Fruit fly (Drosophila melanogaster): Measurements from ENCODE around the gene HP1c.

HP1c gene

DNA sequence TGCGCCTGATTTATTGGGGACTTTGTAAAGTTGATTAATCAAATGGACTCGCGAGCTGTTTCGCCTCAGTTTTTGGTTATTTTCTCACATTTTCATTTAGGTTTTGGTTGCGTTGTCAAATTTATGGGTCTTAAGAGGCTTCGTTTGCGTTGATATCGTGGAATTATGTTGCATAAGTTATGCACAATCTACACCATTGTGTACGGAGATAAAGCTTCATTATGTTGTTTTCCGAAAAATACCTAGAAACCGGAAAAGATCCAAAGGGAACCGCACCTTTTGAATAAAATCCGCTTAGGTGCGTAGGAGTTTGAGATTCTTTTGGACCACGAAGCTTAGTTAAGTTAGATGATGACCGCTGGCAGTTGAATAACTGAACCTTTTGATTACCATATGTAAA, 11.7 kb downstream of the HP1c start:
- TF ChIP-seq CG8478 (optimal IDR thresholded peaks at IDR 0.05) = no peak
- TF ChIP-seq CTCF (optimal IDR thresholded peaks at IDR 0.05) = no peak

DNA sequence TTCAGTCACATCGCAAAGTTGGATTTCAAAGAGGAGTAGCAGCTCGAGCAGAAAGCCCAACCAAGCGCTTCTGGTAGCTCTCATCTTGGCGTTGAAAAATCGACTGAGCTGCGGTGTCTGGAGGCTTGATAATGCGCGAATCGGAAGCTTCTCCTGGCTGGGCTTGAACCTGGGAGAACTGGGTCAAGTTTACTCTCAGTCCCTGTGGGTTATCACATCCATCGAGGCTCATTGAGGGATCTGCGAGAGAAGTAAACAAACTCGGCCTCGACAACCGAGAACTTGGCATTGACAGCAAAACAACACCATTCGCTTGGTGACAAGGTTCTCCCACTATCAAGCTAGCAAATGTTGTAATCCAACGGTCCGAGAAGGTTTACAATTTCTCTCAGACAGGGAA, 15.6 kb downstream of the HP1c start, which contains the start of gene Nepl13:
Nepl13 (minus strand) TSS at position 89 of the 400 bp plus-strand sequence.
- no peak for TF ChIP-seq CTCF (optimal IDR thresholded peaks at IDR 0.05)
- TF ChIP-seq CG8478 (optimal IDR thresholded peaks at IDR 0.05) = no peak

DNA sequence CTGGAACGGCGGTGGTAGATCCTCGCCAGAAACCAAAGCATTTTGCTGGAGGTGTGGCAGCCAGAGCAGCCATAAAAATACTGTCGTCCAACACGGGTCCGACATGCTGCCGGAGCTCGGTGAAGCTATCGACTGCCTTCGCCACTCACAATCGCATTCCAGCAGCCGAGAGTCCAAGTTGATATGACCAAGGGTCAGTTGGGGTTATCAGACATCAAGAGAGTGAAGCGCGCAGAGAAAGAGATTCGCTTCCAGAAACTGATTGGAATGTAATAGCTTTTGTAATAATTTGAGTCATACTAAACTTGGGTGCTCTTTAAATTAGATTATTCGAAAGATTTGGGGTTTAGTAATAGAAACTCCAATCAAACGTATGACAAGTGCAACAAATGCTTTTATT, 18.2 kb downstream of the HP1c start, which contains the start of gene Nepl14:
Nepl14 (minus strand) TSS at position 125 of the 400 bp plus-strand sequence.
- no peak for TF ChIP-seq CG8478 (optimal IDR thresholded peaks at IDR 0.05)
- no peak for TF ChIP-seq CTCF (optimal IDR thresholded peaks at IDR 0.05)

dm6 chr3R:22766072-22766471, 20.7 kb downstream of the HP1c start, which contains the start of gene Nepl15:
TSS of gene Nepl15 (minus strand) at chr3R:22766172.
- no peak for TF ChIP-seq CG8478 (optimal IDR thresholded peaks at IDR 0.05)
- no peak for TF ChIP-seq CTCF (optimal IDR thresholded peaks at IDR 0.05)

dm6 chr3R:22767599-22767998, 22.2 kb downstream of the HP1c start, which contains the start of gene CG13841:
TSS of gene CG13841 (minus strand) at chr3R:22767699.
- no peak for TF ChIP-seq CTCF (optimal IDR thresholded peaks at IDR 0.05)
- no peak for TF ChIP-seq CG8478 (optimal IDR thresholded peaks at IDR 0.05)

- TF ChIP-seq CTCF (optimal IDR thresholded peaks at IDR 0.05) (no peak), CG8478 (optimal IDR thresholded peaks at IDR 0.05) (no peak)
Observed at dm6 chr3R:22768633-22769032, 23.2 kb downstream of the HP1c start, which contains the start of gene CG43091. TSS of gene CG43091 (minus strand) at chr3R:22768733.

DNA sequence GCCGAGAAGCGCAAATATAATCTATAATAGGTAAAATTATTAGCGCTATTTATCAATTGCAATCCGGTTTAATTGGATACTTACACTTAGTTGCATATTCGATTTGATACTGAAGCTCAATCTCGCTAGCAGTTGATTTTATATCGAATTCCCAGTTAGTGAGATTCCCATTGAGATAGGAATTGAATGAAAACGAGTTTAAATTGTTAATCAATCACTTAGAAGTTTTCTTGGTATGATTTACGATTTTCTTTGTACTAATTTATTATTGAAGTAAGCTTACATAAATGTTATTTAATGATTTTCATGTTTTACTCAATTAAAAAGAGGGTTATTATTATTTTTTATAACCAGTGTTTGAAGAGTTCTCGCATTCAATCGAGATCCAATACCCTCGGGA, 24.1 kb downstream of the HP1c start, which contains the start of gene CG43092:
CG43092 (minus strand) TSS at position 101 of the 400 bp plus-strand sequence.
- TF ChIP-seq CTCF (optimal IDR thresholded peaks at IDR 0.05) = no peak
- TF ChIP-seq CG8478 (optimal IDR thresholded peaks at IDR 0.05) = no peak

DNA sequence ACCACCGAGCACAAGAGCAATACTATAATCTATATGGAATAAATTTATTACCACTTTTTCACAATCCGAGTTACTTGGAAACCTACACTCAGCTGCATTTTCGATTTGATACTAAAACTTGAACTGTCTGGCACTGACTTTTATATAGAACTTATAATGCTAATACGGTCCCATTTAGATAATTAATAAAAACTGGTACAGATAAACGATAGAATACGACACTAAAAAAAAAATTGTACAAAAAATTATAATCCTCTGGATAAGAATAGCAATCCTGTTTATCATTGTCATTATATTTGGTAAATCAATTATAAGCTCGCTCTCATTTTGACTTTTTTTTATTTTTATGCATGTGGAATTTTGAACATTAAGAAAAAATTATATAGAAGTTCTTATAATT, 24.8 kb downstream of the HP1c start, which contains the start of gene CG43093:
CG43093 (minus strand) TSS at position 101 of the 400 bp plus-strand sequence.
- TF ChIP-seq CTCF (optimal IDR thresholded peaks at IDR 0.05) (no peak), CG8478 (optimal IDR thresholded peaks at IDR 0.05) (no peak)

dm6 chr3R:22770887-22771286, 25.5 kb downstream of the HP1c start, which contains the start of gene CG43094:
TSS of gene CG43094 (minus strand) at chr3R:22770987.
- TF ChIP-seq CTCF (optimal IDR thresholded peaks at IDR 0.05) (no peak), CG8478 (optimal IDR thresholded peaks at IDR 0.05) (no peak)

dm6 chr3R:22771670-22772069, 26.2 kb downstream of the HP1c start, which contains the start of gene CG43095:
TSS of gene CG43095 (minus strand) at chr3R:22771770.
- TF ChIP-seq CG8478 (optimal IDR thresholded peaks at IDR 0.05) = no peak
- TF ChIP-seq CTCF (optimal IDR thresholded peaks at IDR 0.05) = no peak

dm6 chr3R:22776457-22776856, 31.0 kb downstream of the HP1c start:
- no peak for TF ChIP-seq CG8478 (optimal IDR thresholded peaks at IDR 0.05)
- no peak for TF ChIP-seq CTCF (optimal IDR thresholded peaks at IDR 0.05)

- TF ChIP-seq CG8478 (optimal IDR thresholded peaks at IDR 0.05) = no peak
- no peak for TF ChIP-seq CTCF (optimal IDR thresholded peaks at IDR 0.05)
Observed at dm6 chr3R:22780135-22780534, 34.7 kb downstream of the HP1c start.

dm6 chr3R:22781412-22781811, 36.0 kb downstream of the HP1c start:
- TF ChIP-seq CTCF (optimal IDR thresholded peaks at IDR 0.05) (no peak), CG8478 (optimal IDR thresholded peaks at IDR 0.05) (no peak)

dm6 chr3R:22784674-22785316, 39.4 kb downstream of the HP1c start:
- TF ChIP-seq CTCF (optimal IDR thresholded peaks at IDR 0.05) = no peak
- no peak for TF ChIP-seq CG8478 (optimal IDR thresholded peaks at IDR 0.05)

DNA sequence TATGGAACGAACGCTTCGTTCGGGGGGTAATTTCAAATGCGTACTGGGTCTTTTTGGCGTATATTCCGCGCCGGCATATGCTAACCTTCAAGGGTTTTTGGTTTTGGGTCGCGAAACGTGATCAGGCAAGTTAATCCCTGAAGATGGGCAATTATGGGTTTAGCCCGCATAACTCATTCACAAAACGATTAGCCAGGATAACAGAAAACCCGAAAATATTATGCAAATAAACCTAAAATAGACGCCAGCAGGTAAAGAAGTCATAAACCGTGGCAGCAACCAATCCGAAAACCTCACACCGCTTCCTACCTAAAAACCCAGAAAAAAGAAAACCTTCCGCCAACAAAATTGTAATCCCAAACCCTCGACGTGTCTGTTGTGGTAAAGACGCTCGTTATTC, 43.7 kb downstream of the HP1c start:
- TF ChIP-seq CG8478 (optimal IDR thresholded peaks at IDR 0.05) (no peak), CTCF (optimal IDR thresholded peaks at IDR 0.05) (no peak)

dm6 chr3R:22793953-22794352, 48.5 kb downstream of the HP1c start:
- TF ChIP-seq CG8478 (optimal IDR thresholded peaks at IDR 0.05) (no peak), CTCF (optimal IDR thresholded peaks at IDR 0.05) (peak; percentile 56 to 78)

Data from S2 (cell line).